Fruit fly (Drosophila melanogaster): Measurements from ENCODE around the gene CG11069.
A peak's percentile ranks its signal among the peaks of the same experiment; 100 is the strongest.

CG11069 gene

DNA sequence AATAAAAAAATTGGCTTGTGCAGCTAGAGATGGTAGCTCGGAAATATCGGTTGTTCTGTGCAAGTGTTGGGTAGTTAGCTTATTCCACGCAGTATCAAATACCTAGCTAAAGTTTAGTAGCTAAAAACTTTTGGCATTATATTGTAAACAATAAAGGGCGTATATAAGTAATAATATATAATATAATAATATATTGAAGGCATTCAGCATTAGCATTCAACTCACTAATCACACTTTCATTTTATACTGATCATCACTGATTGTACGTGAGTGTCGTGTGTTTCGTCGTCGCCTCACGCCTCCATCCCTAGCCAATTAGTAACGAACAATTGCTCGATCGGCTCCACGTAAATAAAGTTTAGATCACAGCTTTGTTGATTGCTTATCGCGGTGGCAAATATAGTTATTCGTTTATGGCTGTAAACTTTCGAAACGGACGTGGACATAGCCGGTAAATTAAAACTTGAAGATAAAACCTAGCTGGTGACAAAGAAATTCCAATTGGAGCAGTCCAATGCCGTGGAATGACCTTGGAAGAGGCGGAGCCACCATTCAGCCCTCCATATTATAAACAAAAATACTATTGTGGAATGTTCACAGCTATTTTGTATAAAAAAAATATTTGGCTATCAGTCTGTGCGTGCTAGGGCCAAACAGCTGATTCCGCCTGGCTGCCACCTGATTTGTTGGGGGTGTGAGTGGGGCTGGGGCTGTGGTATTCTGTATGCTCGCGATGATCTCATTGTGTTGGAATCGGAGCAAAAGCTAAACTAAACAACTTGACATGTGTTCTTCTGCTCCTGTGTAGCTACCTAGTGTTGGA lies 23.5 kb downstream of the CG11069 start, which contains the start of the genes PIG-S, sud1 and CG11168 (continued):
- TF ChIP-seq jigr1 (GFP tag; IDR thresholded peaks at IDR 0.05) (0 out of 3 replicates have a peak, but pooled peaks have one; percentile 17), tx (GFP tag; optimal IDR thresholded peaks at IDR 0.05) (no peak), CG31441 (GFP tag; IDR thresholded peaks at IDR 0.05) (no peak; the same call in 1 of the 2 replicates), hb (GFP tag; IDR thresholded peaks at IDR 0.05; ENCODE audit: partially characterized antibody) (peak; percentile 92), dysf (GFP tag; IDR thresholded peaks at IDR 0.05) (peak; percentile 75), CG2199 (GFP tag; IDR thresholded peaks at IDR 0.05) (no peak), Side (GFP tag; optimal IDR thresholded peaks at IDR 0.05) (no peak), dan (GFP tag; IDR thresholded peaks at IDR 0.05) (no peak), CG2120 (GFP tag; optimal IDR thresholded peaks at IDR 0.05) (peak; percentile 48), YL-1 (GFP tag; optimal IDR thresholded peaks at IDR 0.05) (peak; percentile 51), PHDP (tag; optimal IDR thresholded peaks at IDR 0.05) (no peak), danr (GFP tag; IDR thresholded peaks at IDR 0.05) (no peak), cas (GFP tag; IDR thresholded peaks at IDR 0.05) (no peak), CG7372 (GFP tag; IDR thresholded peaks at IDR 0.05) (no peak), Bgb (GFP tag; IDR thresholded peaks at IDR 0.05; ENCODE audit: partially characterized antibody) (peak; percentile 87), Atf3 (GFP tag; optimal IDR thresholded peaks at IDR 0.05) (peak; percentile 29), D19B (GFP tag; optimal IDR thresholded peaks at IDR 0.05) (no peak), CG4282 (GFP tag; optimal IDR thresholded peaks at IDR 0.05) (no peak), CG6272 (GFP tag; IDR thresholded peaks at IDR 0.05) (peak; percentile 59), CG14441 (GFP tag; IDR thresholded peaks at IDR 0.05) (peak; percentile 63), CG8944 (GFP tag; optimal IDR thresholded peaks at IDR 0.05) (no peak), CG10959 (GFP tag; IDR thresholded peaks at IDR 0.05) (peak; percentile 68), kni (GFP tag; optimal IDR thresholded peaks at IDR 0.05) (no peak), HLHmδ (GFP tag; optimal IDR thresholded peaks at IDR 0.05) (no peak), C15 (GFP tag; IDR thresholded peaks at IDR 0.05) (no peak), CG6791 (GFP tag; IDR thresholded peaks at IDR 0.05; ENCODE audit: partially characterized antibody) (peak; percentile 82), CG9727 (GFP tag; optimal IDR thresholded peaks at IDR 0.05) (peak; percentile 68), hkb (optimal IDR thresholded peaks at IDR 0.05) (no peak), hkb (GFP tag; IDR thresholded peaks at IDR 0.05) (0 out of 2 replicates have a peak, but pooled peaks have one; percentile 11), CG3407 (GFP tag; optimal IDR thresholded peaks at IDR 0.05) (no peak), CG17612 (GFP tag; IDR thresholded peaks at IDR 0.05) (no peak), lbe (GFP tag; optimal IDR thresholded peaks at IDR 0.05) (no peak), CG4360 (GFP tag; IDR thresholded peaks at IDR 0.05) (no peak), jumu (GFP tag; optimal IDR thresholded peaks at IDR 0.05) (no peak), Blimp-1 (GFP tag; optimal IDR thresholded peaks at IDR 0.05) (no peak), ato (GFP tag; IDR thresholded peaks at IDR 0.05; ENCODE audit: partially characterized antibody) (0 out of 2 replicates have a peak, but pooled peaks have one; percentile 29), kah (GFP tag; optimal IDR thresholded peaks at IDR 0.05) (peak; percentile 12), wdn (GFP tag; IDR thresholded peaks at IDR 0.05) (0 out of 2 replicates have a peak, but pooled peaks have one; percentile 10), mld (GFP tag; IDR thresholded peaks at IDR 0.05; ENCODE audit: partially characterized antibody) (peak; percentile 69; the same call in 2 of the 3 replicates), CG31224 (GFP tag; IDR thresholded peaks at IDR 0.05) (peak; percentile 32; the same call in 1 of the 2 replicates), CG9932 (GFP tag; IDR thresholded peaks at IDR 0.05) (peak; percentile 89), CG17359 (tag; optimal IDR thresholded peaks at IDR 0.05) (peak; percentile 42), CG4404 (GFP tag; IDR thresholded peaks at IDR 0.05) (peak; percentile 58; the same call in 1 of the 2 replicates), CG12299 (tag; optimal IDR thresholded peaks at IDR 0.05) (no peak), CG10267 (tag; optimal IDR thresholded peaks at IDR 0.05) (peak; percentile 72), ham (GFP tag; IDR thresholded peaks at IDR 0.05) (no peak), CG2875 (GFP tag; optimal IDR thresholded peaks at IDR 0.05) (peak; percentile 11), ATbp (GFP tag; optimal IDR thresholded peaks at IDR 0.05) (peak; percentile 28), Dll (GFP tag; IDR thresholded peaks at IDR 0.05; ENCODE audit: partially characterized antibody) (peak; percentile 98)
